Worm (Caenorhabditis elegans) whole organism, L2 larva: ENCODE data around the gene fbxb-21.

Source experiments
- F13H6.1 ChIP-seq: sonication (generic microtip); optimal IDR thresholded peaks from 2 replicates; lab custom pipeline; 2016; ENCODE audit warnings: missing genetic modification characterization, missing compliant biosample characterization
- R02D3.7 ChIP-seq: fragments of 150-350 bp; optimal IDR thresholded peaks from 2 replicates; lab custom pipeline; 2014; ENCODE audit warnings: missing biosample characterization, missing genetic modification characterization
- Y55F3AM.14 ChIP-seq: fragments of 200-800 bp; sonication (Bioruptor generic); optimal IDR thresholded peaks from 2 replicates; lab custom pipeline; 2018; ENCODE audit warnings: mild to moderate bottlenecking, missing genetic modification characterization, missing compliant biosample characterization
- alr-1 ChIP-seq: fragments of 150-350 bp; optimal IDR thresholded peaks from 2 replicates; lab custom pipeline; 2014; ENCODE audit warnings: missing biosample characterization, missing genetic modification characterization
- blmp-1 ChIP-seq: sonication (generic microtip); optimal IDR thresholded peaks from 2 replicates; lab custom pipeline; 2017; ENCODE audit warnings: missing genetic modification characterization, mild to moderate bottlenecking, missing compliant biosample characterization, antibody characterized with exemption, moderate library complexity; ENCODE audit not compliant: insufficient read depth
- ceh-16 ChIP-seq: fragments of 150-350 bp; optimal IDR thresholded peaks from 2 replicates; lab custom pipeline; 2014; ENCODE audit warnings: missing biosample characterization, missing genetic modification characterization
- crh-2 ChIP-seq: sonication (generic microtip); optimal IDR thresholded peaks from 2 replicates; lab custom pipeline; 2017; ENCODE audit warnings: missing biosample characterization, missing genetic modification characterization
- dmd-4 ChIP-seq: sonication (generic microtip); optimal IDR thresholded peaks from 2 replicates; lab custom pipeline; 2017; ENCODE audit warnings: missing biosample characterization, missing genetic modification characterization
- egl-27 ChIP-seq: sonication (generic microtip); optimal IDR thresholded peaks from 3 replicates; lab custom pipeline; 2017; ENCODE audit warnings: missing biosample characterization, missing genetic modification reagents, missing genetic modification characterization
- elt-1 ChIP-seq: fragments of 150-350 bp; optimal IDR thresholded peaks from 2 replicates; lab custom pipeline; 2014; ENCODE audit warnings: missing biosample characterization, missing genetic modification characterization
- elt-3 ChIP-seq: sonication (generic microtip); optimal IDR thresholded peaks from 2 replicates; lab custom pipeline; 2017; ENCODE audit warnings: missing biosample characterization, missing genetic modification characterization
- fos-1 ChIP-seq: fragments of 150-350 bp; optimal IDR thresholded peaks from 2 replicates; lab custom pipeline; 2014; ENCODE audit warnings: missing biosample characterization, missing genetic modification characterization
- gmeb-1 ChIP-seq: fragments of 150-350 bp; optimal IDR thresholded peaks from 2 replicates; lab custom pipeline; 2014; ENCODE audit warnings: missing biosample characterization, missing genetic modification characterization
- lin-11 ChIP-seq: fragments of 150-350 bp; sonication (generic microtip); optimal IDR thresholded peaks from 2 replicates; lab custom pipeline; 2014; ENCODE audit warnings: missing biosample characterization, missing genetic modification characterization, inconsistent platforms, mixed read lengths
- lin-39 ChIP-seq: fragments of 150-350 bp; optimal IDR thresholded peaks from 2 replicates; lab custom pipeline; 2014; ENCODE audit warnings: missing biosample characterization, missing genetic modification reagents, missing genetic modification characterization
- lsy-2 ChIP-seq, 2 experiments: fragments of 150-350 bp in 1 of 2; sonication (generic microtip) in 1 of 2; optimal IDR thresholded peaks; 2 replicates each; lab custom pipeline; 2014 to 2017; ENCODE audit warnings: missing biosample characterization in 2 of 2, missing genetic modification characterization in 2 of 2
- mab-5 ChIP-seq: fragments of 150-350 bp; optimal IDR thresholded peaks from 2 replicates; lab custom pipeline; 2014; ENCODE audit warnings: missing biosample characterization, missing genetic modification characterization
- mbf-1 ChIP-seq: sonication (generic microtip); optimal IDR thresholded peaks from 2 replicates; lab custom pipeline; 2017; ENCODE audit warnings: missing biosample characterization, missing genetic modification characterization
- nhr-10 ChIP-seq: sonication (generic microtip); optimal IDR thresholded peaks from 2 replicates; lab custom pipeline; 2017; ENCODE audit warnings: missing biosample characterization, missing genetic modification characterization
- nhr-21 ChIP-seq: fragments of 150-350 bp; optimal IDR thresholded peaks from 2 replicates; lab custom pipeline; 2014; ENCODE audit warnings: missing biosample characterization, missing genetic modification characterization
- nhr-23 ChIP-seq: fragments of 150-350 bp; optimal IDR thresholded peaks from 2 replicates; lab custom pipeline; 2014; ENCODE audit warnings: missing biosample characterization, missing genetic modification reagents, missing genetic modification characterization
- nhr-237 ChIP-seq: fragments of 150-350 bp; optimal IDR thresholded peaks from 2 replicates; lab custom pipeline; 2014; ENCODE audit warnings: missing biosample characterization, missing genetic modification characterization
- nhr-77 ChIP-seq: fragments of 150-350 bp; optimal IDR thresholded peaks from 2 replicates; lab custom pipeline; 2014; ENCODE audit warnings: missing biosample characterization, missing genetic modification characterization
- peb-1 ChIP-seq: fragments of 150-350 bp; optimal IDR thresholded peaks from 2 replicates; lab custom pipeline; 2014; ENCODE audit warnings: missing biosample characterization, missing genetic modification characterization
- sem-4 ChIP-seq: fragments of 150-350 bp; optimal IDR thresholded peaks from 2 replicates; lab custom pipeline; 2014; ENCODE audit warnings: missing biosample characterization, missing genetic modification reagents, missing genetic modification characterization
- skn-1 ChIP-seq: sonication (generic microtip); optimal IDR thresholded peaks from 2 replicates; lab custom pipeline; 2017; ENCODE audit warnings: missing biosample characterization, missing genetic modification characterization
- sma-3 ChIP-seq: sonication (generic microtip); optimal IDR thresholded peaks from 2 replicates; lab custom pipeline; 2016; ENCODE audit warnings: missing genetic modification reagents, missing genetic modification characterization, missing compliant biosample characterization
- snpc-4 ChIP-seq: fragments of 150-350 bp; optimal IDR thresholded peaks from 2 replicates; lab custom pipeline; 2014; ENCODE audit warnings: missing biosample characterization, missing genetic modification characterization
- unc-39 ChIP-seq: fragments of 150-350 bp; optimal IDR thresholded peaks from 2 replicates; lab custom pipeline; 2014; ENCODE audit warnings: missing biosample characterization, missing genetic modification characterization
- unc-55 ChIP-seq: fragments of 150-350 bp; sonication (generic microtip); optimal IDR thresholded peaks from 3 replicates; lab custom pipeline; 2014; ENCODE audit warnings: missing biosample characterization, missing genetic modification reagents, missing genetic modification characterization
- unc-62 ChIP-seq: fragments of 150-350 bp; optimal IDR thresholded peaks from 2 replicates; lab custom pipeline; 2014; ENCODE audit warnings: missing biosample characterization, missing genetic modification reagents, missing genetic modification characterization
- zag-1 ChIP-seq: fragments of 150-350 bp; optimal IDR thresholded peaks from 2 replicates; lab custom pipeline; 2014; ENCODE audit warnings: missing biosample characterization, missing genetic modification characterization
- ztf-1 ChIP-seq: fragments of 200-800 bp; sonication (Bioruptor generic); conservative IDR thresholded peaks from 2 replicates; pipeline ENCODE4 v1.3.6; 2022; ENCODE audit warnings: missing genetic modification characterization, missing compliant biosample characterization
- ztf-11 ChIP-seq: sonication (generic microtip); optimal IDR thresholded peaks from 2 replicates; lab custom pipeline; 2017; ENCODE audit warnings: missing biosample characterization, missing genetic modification characterization
- ztf-4 ChIP-seq: fragments of 150-350 bp; optimal IDR thresholded peaks from 2 replicates; lab custom pipeline; 2014; ENCODE audit warnings: missing biosample characterization, missing genetic modification characterization

Gene fbxb-21

ce11 chrII:1654917-1655316 is 6.2 kb upstream of the fbxb-21 start, which contains the start of gene btb-12:
Gene btb-12 (plus strand): TSS chrII:1655217.
- TF ChIP-seq unc-39 (tag; lab: Kevin White, UChicago): no peak
- TF ChIP-seq elt-1 (tag; lab: Kevin White, UChicago): no peak
- TF ChIP-seq skn-1 (tag; lab: Kevin White, UChicago): no peak
- TF ChIP-seq fos-1 (tag; lab: Kevin White, UChicago): no peak
- TF ChIP-seq nhr-10 (tag; lab: Kevin White, UChicago): no peak
- no peak for TF ChIP-seq lin-11 (tag; lab: Kevin White, UChicago)
- no peak for TF ChIP-seq mab-5 (tag; lab: Kevin White, UChicago)
- no peak for TF ChIP-seq lsy-2 (tag; optimal IDR thresholded peaks at IDR 0.05; lab: Kevin White, UChicago)
- TF ChIP-seq ceh-16 (tag; lab: Kevin White, UChicago): no peak
- TF ChIP-seq ztf-4: no peak
- no peak for TF ChIP-seq sma-3 (GFP tag; lab: Kevin White, UChicago)
- TF ChIP-seq crh-2 (tag; lab: Kevin White, UChicago): no peak

- TF ChIP-seq sma-3 (GFP tag; lab: Kevin White, UChicago) (no peak), ztf-1 (no peak), lin-39 (tag; lab: Kevin White, UChicago) (no peak), nhr-237 (tag; lab: Kevin White, UChicago) (no peak), egl-27 (tag; lab: Kevin White, UChicago) (no peak), nhr-77 (no peak), F13H6.1 (tag; lab: Kevin White, UChicago) (no peak), nhr-23 (tag; lab: Kevin White, UChicago) (no peak), blmp-1 (tag; lab: Kevin White, UChicago) (no peak), gmeb-1 (tag; lab: Kevin White, UChicago) (no peak)
Measured at ce11 chrII:1653397-1653796, 4.7 kb upstream of the fbxb-21 start, which contains the start of gene fbxb-15. Gene fbxb-15 (minus strand): TSS chrII:1653497.

ce11 chrII:1651804-1652203 is 3.1 kb upstream of the fbxb-21 start, which contains the start of gene fbxb-16:
Gene fbxb-16 (minus strand): TSS chrII:1651904.
- TF ChIP-seq ztf-4: no peak
- no peak for TF ChIP-seq unc-39 (tag; lab: Kevin White, UChicago)
- TF ChIP-seq blmp-1 (tag; lab: Kevin White, UChicago): no peak
- no peak for TF ChIP-seq peb-1 (tag; lab: Kevin White, UChicago)
- no peak for TF ChIP-seq F13H6.1 (tag; lab: Kevin White, UChicago)
- no peak for TF ChIP-seq nhr-23 (tag; lab: Kevin White, UChicago)
- TF ChIP-seq dmd-4 (tag; lab: Kevin White, UChicago): no peak
- no peak for TF ChIP-seq elt-3 (tag; lab: Kevin White, UChicago)
- TF ChIP-seq sem-4 (tag; lab: Kevin White, UChicago): no peak
- no peak for TF ChIP-seq ceh-16 (tag; lab: Kevin White, UChicago)
- no peak for TF ChIP-seq lin-11 (tag; lab: Kevin White, UChicago)
- TF ChIP-seq, all 48 proteins: peak for 0

ce11 chrII:1650502-1650901 is 1.8 kb upstream of the fbxb-21 start, which contains the start of gene fbxb-20:
Gene fbxb-20 (minus strand): TSS chrII:1650602.
- TF ChIP-seq crh-2 (tag; lab: Kevin White, UChicago): no peak
- no peak for TF ChIP-seq unc-55
- no peak for TF ChIP-seq nhr-10 (tag; lab: Kevin White, UChicago)
- no peak for TF ChIP-seq mbf-1 (tag; lab: Kevin White, UChicago)
- TF ChIP-seq unc-39 (tag; lab: Kevin White, UChicago): no peak
- TF ChIP-seq Y55F3AM.14 (GFP tag; lab: Kevin White, UChicago): no peak
- TF ChIP-seq F13H6.1 (tag; lab: Kevin White, UChicago): no peak
- TF ChIP-seq nhr-237 (tag; lab: Kevin White, UChicago): no peak
- TF ChIP-seq ztf-11: no peak
- no peak for TF ChIP-seq alr-1 (tag; lab: Kevin White, UChicago)
- no peak for TF ChIP-seq snpc-4 (tag; lab: Kevin White, UChicago)
- TF ChIP-seq peb-1 (tag; lab: Kevin White, UChicago): no peak
- TF ChIP-seq sem-4 (tag; lab: Kevin White, UChicago): no peak
- no peak for TF ChIP-seq zag-1
- no peak for TF ChIP-seq unc-62 (GFP tag; lab: Kevin White, UChicago)
- TF ChIP-seq lin-11 (tag; lab: Kevin White, UChicago): no peak
- TF ChIP-seq R02D3.7: no peak
- TF ChIP-seq nhr-21: no peak
- no peak for TF ChIP-seq elt-3 (tag; lab: Kevin White, UChicago)
